Worm (Caenorhabditis elegans) whole organism, L4 larva: ENCODE data around the gene Y54G2A.28.

Source experiments
- F49E8.2 ChIP-seq: sonication (generic microtip); optimal IDR thresholded peaks from 2 replicates; lab custom pipeline; 2016; ENCODE audit warnings: missing compliant biosample characterization, mild to moderate bottlenecking, missing genetic modification characterization, borderline replicate concordance
- R02D3.7 ChIP-seq: fragments of 150-350 bp; sonication (generic microtip); optimal IDR thresholded peaks from 3 replicates; lab custom pipeline; 2014; ENCODE audit warnings: missing biosample characterization, missing genetic modification characterization
- Y105C5A.15 ChIP-seq: fragments of 200-800 bp; sonication (Bioruptor generic); IDR thresholded peaks from 2 replicates; pipeline ENCODE4 v1.3.6; 2022; ENCODE audit warnings: missing genetic modification characterization, missing compliant biosample characterization
- Y48G9A.11 ChIP-seq: fragments of 200-800 bp; sonication (Bioruptor generic); IDR thresholded peaks from 2 replicates; pipeline ENCODE4 v1.3.6; 2022; ENCODE audit warnings: missing genetic modification reagents, missing genetic modification characterization, missing compliant biosample characterization
- arid-1 ChIP-seq: fragments of 200-800 bp; sonication (Bioruptor generic); conservative IDR thresholded peaks from 2 replicates; pipeline ENCODE4 v1.3.6; 2022; ENCODE audit warnings: missing genetic modification reagents, missing genetic modification characterization, missing compliant biosample characterization
- ceh-20 ChIP-seq: fragments of 200-800 bp; sonication (Bioruptor generic); IDR thresholded peaks from 2 replicates; pipeline ENCODE4 v1.3.6; 2022; ENCODE audit warnings: missing genetic modification reagents, missing genetic modification characterization, missing compliant biosample characterization
- ceh-32 ChIP-seq: sonication (generic microtip); optimal IDR thresholded peaks from 2 replicates; lab custom pipeline; 2016; ENCODE audit warnings: mild to moderate bottlenecking, missing genetic modification characterization, missing compliant biosample characterization; ENCODE audit not compliant: poor library complexity
- ctbp-1 ChIP-seq: fragments of 200-800 bp; sonication (Bioruptor generic); IDR thresholded peaks from 2 replicates; pipeline ENCODE4 v1.3.6; 2022; ENCODE audit warnings: missing genetic modification reagents, missing genetic modification characterization, missing compliant biosample characterization
- daf-12 ChIP-seq: fragments of 150-350 bp; optimal IDR thresholded peaks from 2 replicates; lab custom pipeline; 2014; ENCODE audit warnings: missing biosample characterization, missing genetic modification reagents, missing genetic modification characterization
- dmd-8 ChIP-seq: fragments of 200-800 bp; sonication (Bioruptor generic); IDR thresholded peaks from 2 replicates; pipeline ENCODE4 v1.3.6; 2022; ENCODE audit warnings: missing genetic modification characterization, missing compliant biosample characterization
- duxl-1 ChIP-seq: sonication (generic microtip); optimal IDR thresholded peaks from 2 replicates; lab custom pipeline; 2016; ENCODE audit warnings: mild to moderate bottlenecking, missing genetic modification characterization, moderate library complexity, missing compliant biosample characterization; ENCODE audit not compliant: poor library complexity
- egl-43 ChIP-seq: fragments of 200-800 bp; sonication (Bioruptor generic); IDR thresholded peaks from 2 replicates; pipeline ENCODE4 v1.3.6; 2022; ENCODE audit warnings: missing genetic modification reagents, missing genetic modification characterization, missing compliant biosample characterization
- fos-1 ChIP-seq: fragments of 150-350 bp; optimal IDR thresholded peaks from 2 replicates; lab custom pipeline; 2014; ENCODE audit warnings: missing biosample characterization, missing genetic modification characterization
- hlh-30 ChIP-seq: sonication (generic microtip); optimal IDR thresholded peaks from 2 replicates; lab custom pipeline; 2017; ENCODE audit warnings: antibody characterized with exemption, mild to moderate bottlenecking, missing genetic modification characterization, missing compliant biosample characterization; ENCODE audit not compliant: insufficient read depth
- lin-1 ChIP-seq: fragments of 200-800 bp; sonication (Bioruptor generic); IDR thresholded peaks from 2 replicates; pipeline ENCODE4 v1.3.6; 2022; ENCODE audit warnings: missing genetic modification reagents, missing genetic modification characterization, missing compliant biosample characterization
- lin-13 ChIP-seq: fragments of 150-350 bp; optimal IDR thresholded peaks from 2 replicates; lab custom pipeline; 2014; ENCODE audit warnings: missing biosample characterization, missing genetic modification reagents, missing genetic modification characterization
- lin-38 ChIP-seq: fragments of 200-800 bp; sonication (Bioruptor generic); IDR thresholded peaks from 2 replicates; pipeline ENCODE4 v1.3.6; 2022; ENCODE audit warnings: missing genetic modification reagents, missing genetic modification characterization, missing compliant biosample characterization
- lsy-2 ChIP-seq, 2 experiments: fragments of 150-350 bp in 1 of 2; sonication (generic microtip) in 1 of 2; optimal IDR thresholded peaks; 2 replicates each; lab custom pipeline; 2014 to 2017; ENCODE audit warnings: missing biosample characterization in 2 of 2, missing genetic modification characterization in 2 of 2
- mes-2 ChIP-seq: sonication (generic microtip); optimal IDR thresholded peaks from 2 replicates; lab custom pipeline; 2016; ENCODE audit warnings: missing genotype, mild to moderate bottlenecking, missing genetic modification characterization, missing compliant biosample characterization; ENCODE audit not compliant: poor library complexity, severe bottlenecking
- nhr-11 ChIP-seq: fragments of 150-350 bp; optimal IDR thresholded peaks from 2 replicates; lab custom pipeline; 2014; ENCODE audit warnings: missing biosample characterization, missing genetic modification characterization
- nhr-41 ChIP-seq: fragments of 200-800 bp; sonication (Bioruptor generic); IDR thresholded peaks from 2 replicates; pipeline ENCODE4 v1.3.6; 2022; ENCODE audit warnings: missing genetic modification reagents, missing genetic modification characterization, missing compliant biosample characterization
- saeg-2 ChIP-seq: fragments of 200-800 bp; sonication (Bioruptor generic); IDR thresholded peaks from 2 replicates; pipeline ENCODE4 v1.3.6; 2022; ENCODE audit warnings: missing genetic modification reagents, missing genetic modification characterization, missing compliant biosample characterization
- snpc-4 ChIP-seq: fragments of 150-350 bp; optimal IDR thresholded peaks from 2 replicates; lab custom pipeline; 2014; ENCODE audit warnings: missing biosample characterization, missing genetic modification characterization
- spr-3 ChIP-seq: fragments of 200-800 bp; sonication (Bioruptor generic); optimal IDR thresholded peaks from 2 replicates; lab custom pipeline; 2018; ENCODE audit warnings: mild to moderate bottlenecking, missing genetic modification characterization, missing compliant biosample characterization
- tag-97 ChIP-seq: fragments of 200-800 bp; sonication (Bioruptor generic); IDR thresholded peaks from 2 replicates; pipeline ENCODE4 v1.3.6; 2022; ENCODE audit warnings: missing genetic modification characterization, missing compliant biosample characterization
- tra-1 ChIP-seq: fragments of 200-800 bp; sonication (Bioruptor generic); IDR thresholded peaks from 2 replicates; pipeline ENCODE4 v1.3.6; 2022; ENCODE audit warnings: missing genetic modification reagents, missing genetic modification characterization, missing compliant biosample characterization
- unc-130 ChIP-seq: sonication (generic microtip); optimal IDR thresholded peaks from 2 replicates; lab custom pipeline; 2016; ENCODE audit warnings: missing genetic modification reagents, missing genetic modification characterization, missing compliant biosample characterization
- vab-7 ChIP-seq: fragments of 200-800 bp; sonication (Bioruptor generic); IDR thresholded peaks from 2 replicates; pipeline ENCODE4 v1.3.6; 2022; ENCODE audit warnings: missing genetic modification reagents, missing genetic modification characterization, missing compliant biosample characterization
- zfp-3 ChIP-seq: fragments of 200-800 bp; sonication (Bioruptor generic); conservative IDR thresholded peaks from 2 replicates; pipeline ENCODE4 v1.3.6; 2022; ENCODE audit warnings: missing genetic modification reagents, missing genetic modification characterization, missing compliant biosample characterization
- zip-11 ChIP-seq: fragments of 200-800 bp; sonication (Bioruptor generic); IDR thresholded peaks from 2 replicates; pipeline ENCODE4 v1.3.6; 2022; ENCODE audit warnings: missing genetic modification characterization, missing compliant biosample characterization
- ztf-11 ChIP-seq: fragments of 150-350 bp; optimal IDR thresholded peaks from 2 replicates; lab custom pipeline; 2014; ENCODE audit warnings: missing biosample characterization, missing genetic modification characterization
- ztf-7 ChIP-seq: fragments of 150-350 bp; optimal IDR thresholded peaks from 2 replicates; lab custom pipeline; 2014; ENCODE audit warnings: missing biosample characterization, missing genetic modification characterization

The Y54G2A.28 gene

DNA sequence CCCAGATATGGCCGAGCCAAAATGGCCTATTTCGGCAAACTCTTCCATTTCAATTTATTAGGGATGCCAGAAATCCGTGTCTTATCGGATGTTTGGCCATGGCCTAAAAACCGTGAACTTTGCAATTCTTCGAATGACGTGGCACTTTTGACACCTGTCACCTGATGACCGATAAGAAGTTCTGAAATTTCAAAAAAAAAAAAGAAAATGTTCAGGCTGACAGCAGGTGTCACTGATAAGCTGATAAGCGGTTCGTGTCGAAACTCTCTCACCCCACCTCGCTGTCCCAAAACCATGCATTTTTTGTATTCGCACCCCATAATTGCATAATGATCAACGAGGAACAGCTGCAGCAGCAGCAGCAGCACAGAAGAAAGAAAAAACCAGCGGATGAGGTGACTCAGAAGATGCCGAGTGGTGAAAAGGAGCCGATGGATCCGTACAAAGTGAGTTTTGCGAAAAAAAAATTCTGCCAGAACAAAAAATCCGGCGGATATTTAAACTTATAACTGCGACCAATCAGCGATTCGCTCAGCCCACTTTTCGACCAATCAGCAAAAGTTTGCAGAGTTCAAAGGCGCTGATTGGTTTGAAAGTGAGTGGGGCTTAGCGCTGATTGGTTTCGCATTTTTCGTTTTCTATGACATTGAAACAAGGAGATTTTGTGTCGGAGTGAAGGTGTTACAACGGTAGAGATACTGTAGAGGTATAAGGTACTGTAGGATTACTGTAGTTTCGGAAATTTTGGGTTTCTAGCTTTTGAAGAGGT, at the start of gene Y54G2A.28, which contains the start of gene vrp-1 (continued):
- TF ChIP-seq hlh-30 (tag; lab: Kevin White, UChicago) (peak; percentile 45), nhr-41 (GFP tag; lab: Robert Waterston, UW) (peak; percentile 88; the same call in 1 of the 2 replicates), snpc-4 (tag; lab: Kevin White, UChicago) (no peak), dmd-8 (GFP tag; lab: Robert Waterston, UW) (no peak)

DNA sequence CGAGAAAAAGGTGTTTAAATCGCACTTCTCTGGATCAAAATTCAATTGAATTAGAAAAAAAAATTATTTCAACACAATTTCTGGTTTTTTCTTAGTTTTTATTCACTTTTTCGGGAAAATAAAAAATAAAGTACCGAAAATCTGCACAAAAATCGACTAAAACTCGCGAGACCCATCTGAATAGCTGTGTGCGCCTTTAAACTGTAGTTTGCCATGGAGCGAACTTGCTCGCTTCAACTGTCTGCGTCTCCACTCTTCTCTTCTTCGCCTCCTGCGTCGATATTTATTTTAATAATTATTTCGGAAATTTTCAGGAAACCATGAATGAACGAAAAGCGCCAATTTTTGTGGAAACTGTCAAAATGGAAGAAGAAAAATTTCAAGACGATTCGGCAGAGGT, 43.6 kb upstream of the Y54G2A.28 start:
- TF ChIP-seq lin-13 (GFP tag; lab: Kevin White, UChicago) (no peak), lsy-2 (tag; optimal IDR thresholded peaks at IDR 0.05; lab: Kevin White, UChicago) (peak in 1 of 2 experiments; percentile 7), duxl-1 (tag; lab: Kevin White, UChicago) (no peak), unc-130 (GFP tag; lab: Kevin White, UChicago) (peak; percentile 13), ztf-11 (tag; lab: Kevin White, UChicago) (no peak), Y48G9A.11 (0 out of 2 replicates have a peak, but pooled peaks have one; percentile 13), F49E8.2 (peak; percentile 16), lin-38 (peak; percentile 92)

- TF ChIP-seq mes-2 (tag; lab: Kevin White, UChicago): peak; percentile 29
- TF ChIP-seq egl-43 (GFP tag; lab: Robert Waterston, UW): no peak
- TF ChIP-seq spr-3 (GFP tag; lab: Kevin White, UChicago): no peak
- peak; percentile 83 for TF ChIP-seq lin-38
- peak in 1 of 2 experiments; percentile 62 for TF ChIP-seq lsy-2 (tag; optimal IDR thresholded peaks at IDR 0.05; lab: Kevin White, UChicago)
Measured at ce11 chrIV:3055320-3055719, 43.1 kb upstream of the Y54G2A.28 start.

ce11 chrIV:3053428-3053827, 41.2 kb upstream of the Y54G2A.28 start, which contains the start of gene ivph-3:
Gene ivph-3 (plus strand): TSS chrIV:3053728.
- TF ChIP-seq ctbp-1: no peak
- no peak for TF ChIP-seq arid-1 (GFP tag; lab: Robert Waterston, UW)
- no peak for TF ChIP-seq Y105C5A.15 (GFP tag; lab: Robert Waterston, UW)
- TF ChIP-seq fos-1: no peak
- TF ChIP-seq daf-12 (tag; lab: Kevin White, UChicago): no peak
- no peak for TF ChIP-seq zip-11 (GFP tag; lab: Robert Waterston, UW)
- TF ChIP-seq nhr-11 (tag; lab: Kevin White, UChicago): no peak
- no peak for TF ChIP-seq ceh-20 (GFP tag; lab: Robert Waterston, UW)
- TF ChIP-seq lin-1 (GFP tag; lab: Robert Waterston, UW): no peak
- TF ChIP-seq ztf-7: no peak
- no peak for TF ChIP-seq R02D3.7
- no peak for TF ChIP-seq lsy-2 (tag; optimal IDR thresholded peaks at IDR 0.05; lab: Kevin White, UChicago)
- no peak for TF ChIP-seq zfp-3
- TF ChIP-seq saeg-2 (GFP tag; lab: Robert Waterston, UW): no peak
- no peak for TF ChIP-seq vab-7
- no peak for TF ChIP-seq tra-1 (GFP tag; lab: Robert Waterston, UW)
- TF ChIP-seq ceh-32: no peak
- TF ChIP-seq tag-97 (GFP tag; lab: Robert Waterston, UW): no peak
